Worm (Caenorhabditis elegans): Measurements from ENCODE around the gene nxf-2.

nxf-2 gene

DNA sequence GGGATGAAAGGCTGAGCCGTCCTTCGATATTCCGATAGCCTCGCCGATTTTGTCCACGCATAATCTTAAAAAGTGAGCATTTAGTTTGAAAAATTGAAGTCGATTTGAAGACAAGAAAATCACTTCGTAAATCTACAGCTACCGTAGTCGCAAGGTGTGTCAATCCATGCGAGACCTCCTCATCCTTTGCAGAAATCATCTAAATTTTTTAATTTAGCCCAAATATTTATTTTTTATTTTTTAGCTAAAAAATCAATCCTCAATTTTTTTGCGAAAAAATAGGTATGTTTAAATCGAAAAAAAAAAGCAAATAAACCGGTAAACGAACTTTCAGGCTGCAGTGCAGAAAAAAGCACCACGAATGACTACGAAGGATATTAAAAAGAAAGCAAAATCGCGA is at the start of gene nxf-2, which contains the start of gene set-31:
Gene nxf-2, minus strand, starts transcription at position 101 of the 400 bp plus-strand sequence.
Gene set-31, plus strand, starts transcription at position 169 of the 400 bp plus-strand sequence.
- TF ChIP-seq fos-1 (tag; optimal IDR thresholded peaks at IDR 0.05) (no peak), fkh-2 (tag; optimal IDR thresholded peaks at IDR 0.05) (no peak), nhr-23 (tag; optimal IDR thresholded peaks at IDR 0.05) (no peak), jun-1 (tag; optimal IDR thresholded peaks at IDR 0.05) (no peak), elt-2 (tag; optimal IDR thresholded peaks at IDR 0.05) (no peak), nhr-12 (tag; optimal IDR thresholded peaks at IDR 0.05) (no peak), nhr-67 (tag; optimal IDR thresholded peaks at IDR 0.05) (no peak), aly-2 (tag; optimal IDR thresholded peaks at IDR 0.05) (no peak), hmg-11 (tag; optimal IDR thresholded peaks at IDR 0.05) (no peak), ztf-4 (tag; optimal IDR thresholded peaks at IDR 0.05) (no peak), sea-2 (GFP tag; optimal IDR thresholded peaks at IDR 0.05) (no peak), eor-1 (tag; optimal IDR thresholded peaks at IDR 0.05) (no peak), nhr-28 (tag; optimal IDR thresholded peaks at IDR 0.05) (no peak), mdl-1 (tag; optimal IDR thresholded peaks at IDR 0.05) (no peak), nhr-77 (tag; optimal IDR thresholded peaks at IDR 0.05) (no peak), ZK546.5 (tag; optimal IDR thresholded peaks at IDR 0.05) (no peak), R02D3.7 (tag; optimal IDR thresholded peaks at IDR 0.05) (no peak)

DNA sequence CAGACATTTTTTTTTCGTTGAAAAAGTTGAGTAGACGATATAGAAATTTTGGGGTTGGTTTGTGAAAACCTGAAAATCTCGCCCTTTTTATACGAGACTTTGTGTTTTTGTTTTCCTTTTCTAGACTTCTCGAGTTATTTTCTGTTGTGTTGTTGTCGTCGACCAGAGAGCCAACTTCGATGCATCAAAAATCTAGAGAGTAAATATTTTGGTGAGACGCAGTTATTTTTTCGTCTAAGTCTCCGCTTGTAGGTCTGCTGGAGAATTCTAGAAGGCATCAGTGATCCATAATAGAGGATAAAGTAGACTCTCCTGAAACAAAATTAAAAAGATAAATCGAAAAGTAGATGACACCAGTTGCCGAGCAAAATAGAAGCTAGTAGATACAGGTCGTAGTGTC is 46.7 kb upstream of the nxf-2 start, which contains the start of gene F08H9.4:
Gene F08H9.4, minus strand, starts transcription at position 61 of the 400 bp plus-strand sequence.
- TF ChIP-seq ztf-4 (tag; optimal IDR thresholded peaks at IDR 0.05), result no peak
- TF ChIP-seq ztf-11 (tag; optimal IDR thresholded peaks at IDR 0.05), result no peak
- no peak for TF ChIP-seq R02D3.7 (tag; optimal IDR thresholded peaks at IDR 0.05)
- TF ChIP-seq nhr-77 (tag; optimal IDR thresholded peaks at IDR 0.05), result no peak
- TF ChIP-seq ceh-28 (tag; optimal IDR thresholded peaks at IDR 0.05), result no peak

DNA sequence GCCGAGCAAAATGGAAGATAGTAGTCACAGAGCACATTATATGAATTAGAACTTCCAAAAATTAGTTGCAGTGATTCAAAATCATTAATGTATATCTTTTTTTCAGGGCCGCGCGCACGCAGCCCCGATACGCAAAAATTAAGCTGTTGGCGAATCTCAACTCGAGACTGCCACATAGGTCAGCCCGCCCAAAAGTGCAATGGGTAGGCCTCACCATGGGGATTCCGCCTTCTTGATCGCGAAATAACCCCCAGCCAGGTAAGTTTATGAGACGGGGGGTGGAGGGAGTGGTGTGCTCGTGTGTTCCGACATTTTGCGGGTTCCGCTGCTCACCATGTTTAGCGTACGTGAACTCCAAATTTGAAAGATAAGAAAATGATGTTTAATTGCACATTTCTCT is 45.5 kb upstream of the nxf-2 start, which contains the start of gene F08H9.3:
Gene F08H9.3, minus strand, starts transcription at position 252 of the 400 bp plus-strand sequence.
- TF ChIP-seq ama-1 (optimal IDR thresholded peaks at IDR 0.05), result peak; percentile 3
- peak; percentile 69 for TF ChIP-seq pqm-1 (tag; optimal IDR thresholded peaks at IDR 0.05)
- peak; percentile 69 for TF ChIP-seq elt-2 (tag; optimal IDR thresholded peaks at IDR 0.05)
- peak; percentile 87 for TF ChIP-seq snpc-4 (tag; optimal IDR thresholded peaks at IDR 0.05)

ce11 chrV:14462653-14463052 is 45.0 kb upstream of the nxf-2 start:
- TF ChIP-seq pha-4 (tag; optimal IDR thresholded peaks at IDR 0.05) (peak; percentile 64), fos-1 (tag; optimal IDR thresholded peaks at IDR 0.05) (no peak), hmg-11 (tag; optimal IDR thresholded peaks at IDR 0.05) (no peak), aly-2 (tag; optimal IDR thresholded peaks at IDR 0.05) (no peak), elt-2 (tag; optimal IDR thresholded peaks at IDR 0.05) (no peak)

- TF ChIP-seq nfya-1 (tag; optimal IDR thresholded peaks at IDR 0.05; ENCODE audit: insufficient read depth), result no peak
- no peak for TF ChIP-seq fos-1 (tag; optimal IDR thresholded peaks at IDR 0.05)
- TF ChIP-seq nhr-76 (tag; optimal IDR thresholded peaks at IDR 0.05), result no peak
- no peak for TF ChIP-seq ztf-11 (tag; optimal IDR thresholded peaks at IDR 0.05)
- no peak for TF ChIP-seq elt-2 (tag; optimal IDR thresholded peaks at IDR 0.05)
- no peak for TF ChIP-seq fkh-2 (tag; optimal IDR thresholded peaks at IDR 0.05)
- no peak for TF ChIP-seq ZK546.5 (tag; optimal IDR thresholded peaks at IDR 0.05)
- TF ChIP-seq mml-1 (tag; optimal IDR thresholded peaks at IDR 0.05), result no peak
- TF ChIP-seq jun-1 (tag; optimal IDR thresholded peaks at IDR 0.05), result no peak
- TF ChIP-seq daf-12 (tag; optimal IDR thresholded peaks at IDR 0.05), result no peak
- TF ChIP-seq nhr-67 (tag; optimal IDR thresholded peaks at IDR 0.05), result no peak
- no peak for TF ChIP-seq egl-27 (tag; optimal IDR thresholded peaks at IDR 0.05)
- no peak for TF ChIP-seq tbx-2 (tag; optimal IDR thresholded peaks at IDR 0.05)
- no peak for TF ChIP-seq nhr-25 (tag; optimal IDR thresholded peaks at IDR 0.05)
- no peak for TF ChIP-seq ztf-4 (tag; optimal IDR thresholded peaks at IDR 0.05)
- TF ChIP-seq nhr-23 (tag; optimal IDR thresholded peaks at IDR 0.05), result no peak
Measured at ce11 chrV:14460615-14461102, 43.0 kb upstream of the nxf-2 start, which contains the start of gene F08H9.2. Gene F08H9.2 (plus strand): TSS chrV:14460665.

- no peak for TF ChIP-seq ztf-11 (tag; optimal IDR thresholded peaks at IDR 0.05)
- TF ChIP-seq aly-2 (tag; optimal IDR thresholded peaks at IDR 0.05), result no peak
- no peak for TF ChIP-seq jun-1 (tag; optimal IDR thresholded peaks at IDR 0.05)
- TF ChIP-seq lin-39 (tag; optimal IDR thresholded peaks at IDR 0.05), result no peak
Measured at ce11 chrV:14460122-14460521, 42.5 kb upstream of the nxf-2 start.
